Worm (Caenorhabditis elegans) whole organism, L4 larva: ENCODE data around the gene C45G9.4.

Experiments used
- aha-1 ChIP-seq: fragments of 150-350 bp; peaks from one replicate; lab custom pipeline; 2014; ENCODE audit warnings: missing biosample characterization, missing genetic modification characterization
- duxl-1 ChIP-seq: sonication (generic microtip); optimal IDR thresholded peaks from 2 replicates; lab custom pipeline; 2016; ENCODE audit warnings: mild to moderate bottlenecking, missing genetic modification characterization, moderate library complexity, missing compliant biosample characterization; ENCODE audit not compliant: poor library complexity
- ztf-11 ChIP-seq: fragments of 150-350 bp; optimal IDR thresholded peaks from 2 replicates; lab custom pipeline; 2014; ENCODE audit warnings: missing biosample characterization, missing genetic modification characterization

DNA sequence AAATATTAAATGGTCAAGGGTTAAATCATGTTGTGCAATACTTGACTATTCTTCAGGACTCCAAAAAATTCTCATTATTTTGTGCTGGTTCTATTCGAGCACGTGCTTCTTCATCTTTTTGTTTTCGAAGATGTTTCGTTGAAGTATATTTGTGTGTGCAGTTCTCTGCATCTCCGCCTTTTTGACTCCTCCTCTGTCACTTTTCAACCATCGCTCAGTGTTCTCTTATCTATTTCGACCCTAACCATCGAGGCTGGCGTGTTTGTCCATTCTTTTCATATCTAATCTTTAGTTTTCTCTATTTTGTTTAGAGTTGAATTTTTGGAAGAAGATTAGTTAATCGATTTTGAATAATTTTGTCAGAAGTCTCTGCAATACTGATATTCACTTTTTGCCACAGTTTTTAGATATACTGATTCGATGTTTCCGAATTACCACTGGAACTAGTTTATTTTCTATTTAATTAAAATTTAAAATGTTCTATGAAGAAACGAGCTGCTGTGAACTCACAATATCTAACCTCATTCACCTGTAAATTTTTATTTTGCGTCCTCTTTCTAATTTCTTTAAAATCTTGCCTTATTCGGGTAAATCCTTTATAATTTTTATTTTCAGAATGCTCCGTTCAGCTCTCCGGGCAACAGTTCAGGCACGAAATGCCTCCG is 14.8 kb downstream of the C45G9.4 start, which contains the start of gene alh-1:
- TF ChIP-seq ztf-11 (tag; lab: Kevin White, UChicago) (no peak), aha-1 (tag; lab: Kevin White, UChicago) (peak; percentile 20), duxl-1 (tag; lab: Kevin White, UChicago) (no peak)
